Worm (Caenorhabditis elegans): ENCODE data around the gene ZK1128.7.
A peak's percentile ranks its signal among the peaks of the same experiment; 100 is the strongest.

Gene ZK1128.7

DNA sequence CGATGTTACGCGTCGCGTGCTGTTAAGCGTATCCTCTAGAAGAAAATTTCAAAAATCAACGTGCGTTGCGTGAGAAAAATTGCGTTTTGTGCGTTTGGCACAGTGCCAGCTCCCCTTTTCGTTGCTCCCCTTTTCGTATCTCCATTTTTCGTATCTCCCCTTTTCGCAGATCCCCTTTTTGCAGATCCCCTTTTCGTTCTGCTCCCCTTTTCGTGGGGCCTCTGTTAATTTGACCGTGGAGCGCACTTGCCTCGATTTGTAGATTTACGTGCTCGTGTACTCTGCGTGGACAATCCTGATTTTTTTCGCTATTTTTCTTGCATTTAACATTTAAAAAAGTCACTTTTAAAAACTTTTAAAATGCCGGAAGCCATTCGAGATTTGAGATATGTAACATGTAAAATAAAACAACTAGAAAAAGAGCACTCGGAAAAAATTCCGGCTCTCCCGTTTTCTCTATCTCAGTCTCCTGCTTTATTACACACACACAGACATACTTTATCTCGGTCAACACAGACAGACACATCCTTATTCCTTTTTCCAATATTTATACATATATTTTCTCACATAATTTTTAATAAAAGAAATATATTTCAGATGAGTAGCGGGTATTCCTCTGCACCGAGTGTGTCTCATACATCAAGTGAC is 13.1 kb upstream of the ZK1128.7 start, which contains the start of gene ttll-4 (continued):
- TF ChIP-seq Y105C5A.15 (GFP tag; IDR thresholded peaks at IDR 0.05) (no peak), ces-1 (GFP tag; optimal IDR thresholded peaks at IDR 0.05) (no peak), daf-19 (GFP tag; conservative IDR thresholded peaks at IDR 0.05) (no peak), pqm-1 (tag; optimal IDR thresholded peaks at IDR 0.05) (no peak), attf-4 (tag; optimal IDR thresholded peaks at IDR 0.05) (no peak), duxl-1 (tag; optimal IDR thresholded peaks at IDR 0.05; ENCODE audit: poor library complexity) (no peak), lin-15B (tag; optimal IDR thresholded peaks at IDR 0.05) (no peak), mdl-1 (tag; optimal IDR thresholded peaks at IDR 0.05) (no peak), nhr-41 (GFP tag; IDR thresholded peaks at IDR 0.05) (no peak), ceh-20 (GFP tag; IDR thresholded peaks at IDR 0.05) (peak; percentile 55), tag-97 (GFP tag; IDR thresholded peaks at IDR 0.05) (no peak), vab-7 (GFP tag; IDR thresholded peaks at IDR 0.05) (peak; percentile 87), dmd-6 (GFP tag; IDR thresholded peaks at IDR 0.05) (peak; percentile 40; the same call in 1 of the 2 replicates), aly-2 (tag; optimal IDR thresholded peaks at IDR 0.05) (no peak), ceh-28 (tag; optimal IDR thresholded peaks at IDR 0.05) (no peak), ceh-62 (tag; optimal IDR thresholded peaks at IDR 0.05) (no peak), gei-8 (GFP tag; optimal IDR thresholded peaks at IDR 0.05) (no peak), php-3 (GFP tag; IDR thresholded peaks at IDR 0.05) (no peak), mep-1 (tag; optimal IDR thresholded peaks at IDR 0.05) (peak; percentile 39), ceh-44 (GFP tag; IDR thresholded peaks at IDR 0.05) (0 out of 2 replicates have a peak, but pooled peaks have one; percentile 23), daf-12 (tag; optimal IDR thresholded peaks at IDR 0.05) (no peak), madf-5 (GFP tag; IDR thresholded peaks at IDR 0.05) (no peak), unc-39 (tag; optimal IDR thresholded peaks at IDR 0.05) (no peak), hmg-1.1 (GFP tag; IDR thresholded peaks at IDR 0.05) (peak; percentile 62; the same call in 1 of the 2 replicates), egl-43 (GFP tag; IDR thresholded peaks at IDR 0.05) (peak; percentile 37; the same call in 1 of the 2 replicates), ztf-7 (tag; optimal IDR thresholded peaks at IDR 0.05) (no peak), ZK546.5 (tag; optimal IDR thresholded peaks at IDR 0.05) (no peak), jun-1 (tag; optimal IDR thresholded peaks at IDR 0.05) (no peak), ceh-32 (tag; optimal IDR thresholded peaks at IDR 0.05; ENCODE audit: poor library complexity) (no peak), tra-1 (GFP tag; IDR thresholded peaks at IDR 0.05) (0 out of 2 replicates have a peak, but pooled peaks have one; percentile 21), R02D3.7 (tag; optimal IDR thresholded peaks at IDR 0.05) (peak; percentile 40), dmd-9 (GFP tag; IDR thresholded peaks at IDR 0.05) (peak; percentile 72), unc-62 (GFP tag; optimal IDR thresholded peaks at IDR 0.05 in 1 of 2) (no peak), unc-62 (tag; optimal IDR thresholded peaks at IDR 0.05) (no peak), dve-1 (tag; optimal IDR thresholded peaks at IDR 0.05; ENCODE audit: insufficient read depth) (no peak), nhr-10 (tag; optimal IDR thresholded peaks at IDR 0.05) (no peak), F49E8.2 (tag; optimal IDR thresholded peaks at IDR 0.05; ENCODE audit: borderline replicate concordance) (no peak), zip-2 (tag; optimal IDR thresholded peaks at IDR 0.05) (no peak), mxl-2 (GFP tag; conservative IDR thresholded peaks at IDR 0.05) (no peak), hlh-11 (tag; optimal IDR thresholded peaks at IDR 0.05) (peak; percentile 16), mxl-3 (GFP tag; optimal IDR thresholded peaks at IDR 0.05) (no peak), nhr-42 (GFP tag; IDR thresholded peaks at IDR 0.05) (0 out of 2 replicates have a peak, but pooled peaks have one; percentile 37), snpc-4 (tag; optimal IDR thresholded peaks at IDR 0.05) (no peak), sdz-12 (GFP tag; optimal IDR thresholded peaks at IDR 0.05) (no peak), nhr-11 (tag; optimal IDR thresholded peaks at IDR 0.05) (no peak), daf-8 (GFP tag; IDR thresholded peaks at IDR 0.05) (no peak), aha-1 (tag) (no peak), lin-1 (GFP tag; IDR thresholded peaks at IDR 0.05) (no peak), mdt-29 (GFP tag; IDR thresholded peaks at IDR 0.05) (0 out of 2 replicates have a peak, but pooled peaks have one; percentile 39), lin-13 (GFP tag; optimal IDR thresholded peaks at IDR 0.05) (peak; percentile 22), lin-39 (tag; optimal IDR thresholded peaks at IDR 0.05) (no peak)
